Worm (Caenorhabditis elegans) whole organism, L2 larva: ENCODE measurements around the gene F42H10.3.

Source experiments
- dmd-4 ChIP-seq: sonication (generic microtip); optimal IDR thresholded peaks from 2 replicates; lab custom pipeline; 2017; ENCODE audit warnings: missing biosample characterization, missing genetic modification characterization
- egl-27 ChIP-seq: sonication (generic microtip); optimal IDR thresholded peaks from 3 replicates; lab custom pipeline; 2017; ENCODE audit warnings: missing biosample characterization, missing genetic modification reagents, missing genetic modification characterization
- mdl-1 ChIP-seq, 2 experiments: fragments of 150-350 bp in 1 of 2; sonication (generic microtip) in 1 of 2; optimal IDR thresholded peaks; 2 replicates each; lab custom pipeline; 2017; ENCODE audit warnings: missing biosample characterization in 2 of 2, missing genetic modification characterization in 2 of 2
- nhr-77 ChIP-seq: fragments of 150-350 bp; optimal IDR thresholded peaks from 2 replicates; lab custom pipeline; 2014; ENCODE audit warnings: missing biosample characterization, missing genetic modification characterization
- snpc-4 ChIP-seq: fragments of 150-350 bp; optimal IDR thresholded peaks from 2 replicates; lab custom pipeline; 2014; ENCODE audit warnings: missing biosample characterization, missing genetic modification characterization
- unc-39 ChIP-seq: fragments of 150-350 bp; optimal IDR thresholded peaks from 2 replicates; lab custom pipeline; 2014; ENCODE audit warnings: missing biosample characterization, missing genetic modification characterization
- unc-62 ChIP-seq: fragments of 150-350 bp; optimal IDR thresholded peaks from 2 replicates; lab custom pipeline; 2014; ENCODE audit warnings: missing biosample characterization, missing genetic modification reagents, missing genetic modification characterization
- ztf-11 ChIP-seq: sonication (generic microtip); optimal IDR thresholded peaks from 2 replicates; lab custom pipeline; 2017; ENCODE audit warnings: missing biosample characterization, missing genetic modification characterization
- ztf-4 ChIP-seq: fragments of 150-350 bp; optimal IDR thresholded peaks from 2 replicates; lab custom pipeline; 2014; ENCODE audit warnings: missing biosample characterization, missing genetic modification characterization

DNA sequence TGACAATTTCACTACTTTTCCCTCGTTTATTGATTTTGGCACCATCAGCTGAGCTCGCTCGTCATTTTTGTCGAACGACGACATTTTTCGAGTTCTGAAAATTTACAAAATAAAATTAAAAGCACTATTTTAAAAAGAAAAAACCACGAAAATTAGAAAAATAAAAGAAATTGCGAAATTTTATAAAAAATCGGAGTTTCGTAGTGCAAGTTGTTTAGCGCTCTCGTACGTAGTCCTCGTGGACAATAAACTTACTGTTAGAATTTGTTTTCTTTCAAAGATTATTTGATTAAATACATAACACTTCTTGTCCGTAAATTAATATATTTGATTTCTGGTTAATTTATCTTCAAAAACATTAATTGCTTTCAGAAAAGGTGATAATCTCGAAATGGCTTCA lies 6.3 kb downstream of the F42H10.3 start, which contains the start of the genes ess-2 and F42H10.2:
- TF ChIP-seq unc-39 (tag; lab: Kevin White, UChicago) = no peak
- TF ChIP-seq unc-62 (GFP tag; lab: Kevin White, UChicago) = no peak
- TF ChIP-seq ztf-4 (tag; lab: Kevin White, UChicago) = no peak
- no peak for TF ChIP-seq dmd-4 (tag; lab: Kevin White, UChicago)
- no peak for TF ChIP-seq ztf-11 (tag; lab: Kevin White, UChicago)
- TF ChIP-seq snpc-4 (tag; lab: Kevin White, UChicago) = no peak
- no peak for TF ChIP-seq nhr-77 (tag; lab: Kevin White, UChicago)
- no peak for TF ChIP-seq mdl-1 (tag; optimal IDR thresholded peaks at IDR 0.05; lab: Kevin White, UChicago)
- TF ChIP-seq egl-27 = no peak
